Worm (Caenorhabditis elegans) whole organism, L4/young adult: ENCODE results near the gene K11D12.11.

ENCODE experiments used
- W03F9.2 ChIP-seq: fragments of 150-350 bp; optimal IDR thresholded peaks from 2 replicates; lab custom pipeline; 2014; ENCODE audit warnings: missing biosample characterization, missing genetic modification characterization
- dao-5 ChIP-seq: sonication (generic microtip); optimal IDR thresholded peaks from 2 replicates; lab custom pipeline; 2016; ENCODE audit warnings: missing genotype, missing genetic modification characterization, moderate library complexity, missing compliant biosample characterization
- him-1 ChIP-seq: sonication (generic microtip); optimal IDR thresholded peaks from 2 replicates; lab custom pipeline; 2016; ENCODE audit warnings: missing genotype, missing genetic modification reagents, missing genetic modification characterization, missing compliant biosample characterization

The K11D12.11 gene

ce11 chrV:5046558-5046957 lies 7.2 kb upstream of the K11D12.11 start:
- TF ChIP-seq him-1 (tag; lab: Kevin White, UChicago) (no peak), W03F9.2 (tag; lab: Kevin White, UChicago) (no peak), dao-5 (tag; lab: Kevin White, UChicago) (no peak)

ce11 chrV:5046103-5046502 lies 6.7 kb upstream of the K11D12.11 start, which contains the start of gene exc-14:
TSS of gene exc-14 (minus strand) at chrV:5046203.
- no peak for TF ChIP-seq W03F9.2 (tag; lab: Kevin White, UChicago)
- no peak for TF ChIP-seq him-1 (tag; lab: Kevin White, UChicago)

- TF ChIP-seq him-1 (tag; lab: Kevin White, UChicago) (no peak), dao-5 (tag; lab: Kevin White, UChicago) (no peak), W03F9.2 (tag; lab: Kevin White, UChicago) (no peak)
Measured at ce11 chrV:5040925-5041324, 1.5 kb upstream of the K11D12.11 start, which contains the start of gene K11D12.8. TSS of gene K11D12.8 (minus strand) at chrV:5041001.

- no peak for TF ChIP-seq W03F9.2 (tag; lab: Kevin White, UChicago)
- TF ChIP-seq dao-5 (tag; lab: Kevin White, UChicago): no peak
- no peak for TF ChIP-seq him-1 (tag; lab: Kevin White, UChicago)
Measured at ce11 chrV:5038449-5038848, 951 bp downstream of the K11D12.11 start.

ce11 chrV:5036364-5036763 lies 3.0 kb downstream of the K11D12.11 start, which contains the start of gene K11D12.7:
TSS of gene K11D12.7 (minus strand) at chrV:5036464.
- no peak for TF ChIP-seq dao-5 (tag; lab: Kevin White, UChicago)
- no peak for TF ChIP-seq him-1 (tag; lab: Kevin White, UChicago)
- no peak for TF ChIP-seq W03F9.2 (tag; lab: Kevin White, UChicago)

ce11 chrV:5035058-5035457 lies 4.3 kb downstream of the K11D12.11 start, which contains the start of gene K11D12.6:
TSS of gene K11D12.6 (minus strand) at chrV:5035158.
- TF ChIP-seq him-1 (tag; lab: Kevin White, UChicago) (no peak), dao-5 (tag; lab: Kevin White, UChicago) (no peak), W03F9.2 (tag; lab: Kevin White, UChicago) (no peak)

ce11 chrV:5033099-5033498 lies 6.3 kb downstream of the K11D12.11 start, which contains the start of gene K11D12.13:
TSS of gene K11D12.13 (plus strand) at chrV:5033399.
- TF ChIP-seq dao-5 (tag; lab: Kevin White, UChicago) (no peak), him-1 (tag; lab: Kevin White, UChicago) (no peak), W03F9.2 (tag; lab: Kevin White, UChicago) (no peak)

- no peak for TF ChIP-seq him-1 (tag; lab: Kevin White, UChicago)
- TF ChIP-seq dao-5 (tag; lab: Kevin White, UChicago): no peak
- TF ChIP-seq W03F9.2 (tag; lab: Kevin White, UChicago): no peak
Measured at ce11 chrV:5032176-5032575, 7.2 kb downstream of the K11D12.11 start.

ce11 chrV:5031764-5032163 lies 7.6 kb downstream of the K11D12.11 start:
- TF ChIP-seq dao-5 (tag; lab: Kevin White, UChicago) (no peak), W03F9.2 (tag; lab: Kevin White, UChicago) (no peak), him-1 (tag; lab: Kevin White, UChicago) (no peak)

ce11 chrV:5030715-5031114 lies 8.7 kb downstream of the K11D12.11 start, which contains the start of gene swt-7:
TSS of gene swt-7 (minus strand) at chrV:5030815.
- TF ChIP-seq dao-5 (tag; lab: Kevin White, UChicago): no peak
- TF ChIP-seq him-1 (tag; lab: Kevin White, UChicago): no peak
- TF ChIP-seq W03F9.2 (tag; lab: Kevin White, UChicago): no peak

- TF ChIP-seq him-1 (tag; lab: Kevin White, UChicago) (no peak), dao-5 (tag; lab: Kevin White, UChicago) (no peak), W03F9.2 (tag; lab: Kevin White, UChicago) (no peak)
Measured at ce11 chrV:5030212-5030611, 9.2 kb downstream of the K11D12.11 start.

ce11 chrV:5027640-5028039 lies 11.8 kb downstream of the K11D12.11 start, which contains the start of gene cpt-4:
TSS of gene cpt-4 (minus strand) at chrV:5027723.
- TF ChIP-seq W03F9.2 (tag; lab: Kevin White, UChicago): no peak
- no peak for TF ChIP-seq him-1 (tag; lab: Kevin White, UChicago)
- no peak for TF ChIP-seq dao-5 (tag; lab: Kevin White, UChicago)

- TF ChIP-seq W03F9.2 (tag; lab: Kevin White, UChicago) (no peak), dao-5 (tag; lab: Kevin White, UChicago) (no peak), him-1 (tag; lab: Kevin White, UChicago) (no peak)
Measured at ce11 chrV:5026438-5026837, 13.0 kb downstream of the K11D12.11 start.

- no peak for TF ChIP-seq him-1 (tag; lab: Kevin White, UChicago)
- TF ChIP-seq W03F9.2 (tag; lab: Kevin White, UChicago): no peak
- TF ChIP-seq dao-5 (tag; lab: Kevin White, UChicago): no peak
Measured at ce11 chrV:5023355-5023754, 16.0 kb downstream of the K11D12.11 start.
